Fruit fly (Drosophila melanogaster) whole organism, embryonic: ENCODE measurements around the gene bsk.
A peak's percentile ranks its signal among the peaks of the same experiment; 100 is the strongest.

ENCODE experiments used
- Bgb ChIP-seq: fragments of 200-800 bp; sonication (Bioruptor generic); IDR thresholded peaks from 2 replicates; pipeline ENCODE4 v1.3.6; 2022; ENCODE audit warnings: missing biosample characterization, missing genetic modification characterization; ENCODE audit not compliant: partially characterized antibody
- CG12219 ChIP-seq: fragments of 200-800 bp; sonication (Bioruptor generic); optimal IDR thresholded peaks from 3 replicates; lab custom pipeline; 2018; ENCODE audit warnings: missing biosample characterization, mild to moderate bottlenecking, missing genetic modification characterization
- CG13287 ChIP-seq: fragments of 200-800 bp; sonication (Bioruptor generic); IDR thresholded peaks from 2 replicates; pipeline ENCODE4 v1.3.6; 2022; ENCODE audit warnings: missing biosample characterization, missing genetic modification characterization; ENCODE audit not compliant: partially characterized antibody
- CG15479 ChIP-seq: fragments of 200-800 bp; sonication (Bioruptor generic); optimal IDR thresholded peaks from 3 replicates; lab custom pipeline; 2019; ENCODE audit warnings: missing biosample characterization, mild to moderate bottlenecking, missing genetic modification characterization, moderate library complexity
- CG3838 ChIP-seq: fragments of 200-800 bp; sonication (Bioruptor generic); optimal IDR thresholded peaks from 3 replicates; lab custom pipeline; 2016; ENCODE audit warnings: missing biosample characterization, missing genetic modification characterization
- CG4730 ChIP-seq: fragments of 200-800 bp; sonication (Bioruptor generic); IDR thresholded peaks from 2 replicates; pipeline ENCODE4 v1.3.6; 2022; ENCODE audit warnings: missing biosample characterization, missing genetic modification characterization
- CG7928 ChIP-seq: fragments of 200-800 bp; sonication (Bioruptor generic); optimal IDR thresholded peaks from 2 replicates; lab custom pipeline; 2017; ENCODE audit warnings: missing biosample characterization, mild to moderate bottlenecking, missing genetic modification characterization
- CG7963 ChIP-seq: fragments of 200-800 bp; sonication (Bioruptor generic); IDR thresholded peaks from 3 replicates; pipeline ENCODE4 v1.3.6; 2022; ENCODE audit warnings: missing biosample characterization, missing genetic modification characterization; ENCODE audit not compliant: partially characterized antibody
- CG8388 ChIP-seq: fragments of 200-800 bp; sonication (Bioruptor generic); optimal IDR thresholded peaks from 2 replicates; lab custom pipeline; 2019; ENCODE audit warnings: missing biosample characterization, mild to moderate bottlenecking, missing genetic modification characterization, moderate library complexity
- Drgx ChIP-seq: fragments of 200-800 bp; sonication (Bioruptor generic); IDR thresholded peaks from 2 replicates; pipeline ENCODE4 v1.3.6; 2022; ENCODE audit warnings: missing biosample characterization, missing genetic modification characterization
- HHEX ChIP-seq: fragments of 200-800 bp; sonication (Bioruptor generic); optimal IDR thresholded peaks from 3 replicates; lab custom pipeline; 2017; ENCODE audit warnings: missing biosample characterization, mild to moderate bottlenecking, missing genetic modification characterization, missing genetic modification reagents
- Kr ChIP-seq: fragments of 200-800 bp; sonication (Bioruptor generic); optimal IDR thresholded peaks from 2 replicates; lab custom pipeline; 2017; ENCODE audit warnings: missing biosample characterization, mild to moderate bottlenecking, missing genetic modification characterization
- Mes4 ChIP-seq: fragments of 200-800 bp; sonication (Bioruptor generic); optimal IDR thresholded peaks from 2 replicates; lab custom pipeline; 2016; ENCODE audit warnings: missing biosample characterization, missing genetic modification characterization
- NC2α ChIP-seq: fragments of 200-800 bp; sonication (Bioruptor generic); optimal IDR thresholded peaks from 2 replicates; lab custom pipeline; 2016; ENCODE audit warnings: missing biosample characterization, missing genetic modification characterization
- Oli ChIP-seq: fragments of 200-800 bp; sonication (Bioruptor generic); optimal IDR thresholded peaks from 2 replicates; lab custom pipeline; 2018; ENCODE audit warnings: missing biosample characterization, mild to moderate bottlenecking, missing genetic modification characterization, moderate library complexity
- Optix ChIP-seq: fragments of 200-800 bp; sonication (Bioruptor generic); IDR thresholded peaks from 3 replicates; pipeline ENCODE4 v1.3.6; 2022; ENCODE audit warnings: missing biosample characterization, missing genetic modification characterization
- ac ChIP-seq: fragments of 200-800 bp; sonication (Bioruptor generic); optimal IDR thresholded peaks from 3 replicates; lab custom pipeline; 2017; ENCODE audit warnings: missing biosample characterization, mild to moderate bottlenecking, missing genetic modification characterization
- cg ChIP-seq: fragments of 200-800 bp; sonication (Bioruptor generic); optimal IDR thresholded peaks from 3 replicates; lab custom pipeline; 2019; ENCODE audit warnings: missing biosample characterization, mild to moderate bottlenecking, missing genetic modification characterization, moderate library complexity
- crc ChIP-seq: fragments of 200-800 bp; sonication (Bioruptor generic); optimal IDR thresholded peaks from 2 replicates; lab custom pipeline; 2016; ENCODE audit warnings: missing biosample characterization, missing genetic modification characterization
- dati ChIP-seq: fragments of 200-800 bp; sonication (Bioruptor generic); IDR thresholded peaks from 2 replicates; pipeline ENCODE4 v1.3.6; 2022; ENCODE audit warnings: missing biosample characterization, missing genetic modification characterization
- eve ChIP-seq, 2 experiments: fragments of >200 bp; optimal IDR thresholded peaks; 2 replicates each; lab custom pipeline; 2017; ENCODE audit warnings: missing biosample characterization in 2 of 2, missing genetic modification characterization in 2 of 2
- ftz-f1 ChIP-seq: fragments of 200-800 bp; sonication (Bioruptor generic); optimal IDR thresholded peaks from 2 replicates; lab custom pipeline; 2016; ENCODE audit warnings: missing biosample characterization, missing genetic modification characterization
- fu2 ChIP-seq: fragments of 200-800 bp; sonication (Bioruptor generic); optimal IDR thresholded peaks from 2 replicates; lab custom pipeline; 2016; ENCODE audit warnings: missing biosample characterization, missing genetic modification characterization
- inv ChIP-seq: fragments of 200-800 bp; sonication (Bioruptor generic); IDR thresholded peaks from 2 replicates; pipeline ENCODE4 v1.3.6; 2022; ENCODE audit warnings: missing biosample characterization, missing genetic modification characterization; ENCODE audit not compliant: partially characterized antibody
- jing ChIP-seq: fragments of 200-800 bp; sonication (Bioruptor generic); optimal IDR thresholded peaks from 2 replicates; lab custom pipeline; 2018; ENCODE audit warnings: missing biosample characterization, mild to moderate bottlenecking, missing genetic modification characterization
- lab ChIP-seq: fragments of 200-800 bp; sonication (Bioruptor generic); optimal IDR thresholded peaks from 3 replicates; lab custom pipeline; 2017; ENCODE audit warnings: missing biosample characterization, missing genetic modification characterization, mild to moderate bottlenecking, moderate library complexity, missing genetic modification reagents
- lola ChIP-seq, 3 experiments: fragments of >200 bp in 2 of 3; fragments of 200-800 bp in 1 of 3; sonication (Bioruptor generic) in 1 of 3; optimal IDR thresholded peaks; 2 replicates each; lab custom pipeline; 2017 to 2019; ENCODE audit warnings: missing biosample characterization in 3 of 3, missing genetic modification characterization in 3 of 3, mild to moderate bottlenecking in 1 of 3, moderate library complexity in 1 of 3
- lov ChIP-seq, 2 experiments: fragments of 200-800 bp in 1 of 2; fragments of >200 bp in 1 of 2; sonication (Bioruptor generic) in 1 of 2; IDR thresholded peaks in 1 of 2; optimal IDR thresholded peaks in 1 of 2; 2 replicates in 1 of 2; 3 replicates in 1 of 2; pipeline versions ENCODE4 v1.3.6 to Lab custom; 2017 to 2022; ENCODE audit warnings: missing biosample characterization in 1 of 2, missing genetic modification characterization in 1 of 2
- pan ChIP-seq, 4 experiments: fragments of >200 bp in 3 of 4; fragments of 200-800 bp in 1 of 4; sonication (Bioruptor generic) in 1 of 4; optimal IDR thresholded peaks in 3 of 4; IDR thresholded peaks in 1 of 4; 2 replicates each; pipeline versions ENCODE4 v1.3.6 to Lab custom; 2017 to 2022; ENCODE audit warnings: missing biosample characterization in 2 of 4, missing genetic modification characterization in 2 of 4, mixed read lengths in 1 of 4
- pros ChIP-seq: fragments of 200-800 bp; sonication (Bioruptor generic); optimal IDR thresholded peaks from 3 replicates; lab custom pipeline; 2019; ENCODE audit warnings: missing biosample characterization, mild to moderate bottlenecking, missing genetic modification characterization, moderate library complexity
- rib ChIP-seq: fragments of 200-800 bp; sonication (Bioruptor generic); IDR thresholded peaks from 2 replicates; pipeline ENCODE4 v1.3.6; 2022; ENCODE audit warnings: missing biosample characterization, missing genetic modification characterization
- sd ChIP-seq: fragments of 200-800 bp; sonication (Bioruptor generic); optimal IDR thresholded peaks from 3 replicates; lab custom pipeline; 2018; ENCODE audit warnings: missing biosample characterization, mild to moderate bottlenecking, missing genetic modification characterization, moderate library complexity
- sens ChIP-seq: fragments of 200-800 bp; sonication (Bioruptor generic); peaks from one replicate; lab custom pipeline; 2016; ENCODE audit warnings: missing biosample characterization, missing genetic modification characterization
- stwl ChIP-seq: fragments of 200-800 bp; sonication (Bioruptor generic); optimal IDR thresholded peaks from 3 replicates; lab custom pipeline; 2018; ENCODE audit warnings: missing biosample characterization, mild to moderate bottlenecking, missing genetic modification characterization, moderate library complexity
- twi ChIP-seq: fragments of 200-800 bp; optimal IDR thresholded peaks from 2 replicates; lab custom pipeline; 2019; ENCODE audit warnings: missing biosample characterization, mild to moderate bottlenecking, missing genetic modification characterization, moderate library complexity
- zfh1 ChIP-seq: fragments of 200-800 bp; sonication (Bioruptor generic); IDR thresholded peaks from 3 replicates; pipeline ENCODE4 v1.3.6; 2022; ENCODE audit warnings: missing biosample characterization, missing genetic modification characterization

Gene bsk

DNA sequence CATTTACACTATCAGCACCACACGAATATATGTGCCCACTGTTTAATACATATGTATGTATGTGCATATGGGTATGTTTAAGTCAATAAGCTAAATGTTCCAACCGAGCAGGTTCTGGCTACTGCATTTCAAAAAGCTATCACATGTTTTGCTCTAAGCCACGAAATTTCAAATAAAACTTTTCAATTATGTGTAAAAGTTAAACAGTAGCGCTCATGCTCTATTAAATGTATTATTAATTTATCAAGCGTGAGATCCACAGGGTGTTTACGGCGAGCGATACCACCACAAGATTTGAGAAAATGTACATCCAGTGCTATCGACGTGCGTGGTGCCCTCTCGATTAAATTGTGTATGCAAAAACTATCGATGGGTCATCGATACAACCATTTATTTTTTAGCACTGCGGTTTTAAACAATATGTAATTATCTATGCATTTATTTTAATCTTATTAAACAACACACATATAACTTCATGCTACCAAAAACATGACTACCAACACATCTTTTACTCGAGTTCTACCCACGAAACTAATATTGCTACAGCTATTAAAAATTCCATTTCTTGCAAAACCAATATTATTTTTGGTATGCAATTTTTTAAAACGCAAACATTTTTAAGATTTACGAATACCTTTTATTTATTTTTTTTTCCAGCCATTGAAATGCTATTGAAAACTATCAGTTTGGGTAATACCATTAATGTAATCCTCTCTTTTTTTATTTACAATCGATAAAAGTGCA is 10.6 kb upstream of the bsk start, which contains the start of gene Pten (continued):
- TF ChIP-seq NC2α (GFP tag; lab: Kevin White, UChicago) (peak; percentile 31), fu2 (GFP tag; lab: Kevin White, UChicago) (peak; percentile 61), inv (peak; percentile 83), twi (tag; lab: Kevin White, UChicago) (no peak), Bgb (peak; percentile 91), Optix (GFP tag; lab: Robert Waterston, UW) (no peak), CG4730 (GFP tag; lab: Robert Waterston, UW) (no peak), CG7928 (peak; percentile 4), CG12219 (GFP tag; lab: Kevin White, UChicago) (peak; percentile 27)
- TF ChIP-seq, all 482 proteins: peak for 268

DNA sequence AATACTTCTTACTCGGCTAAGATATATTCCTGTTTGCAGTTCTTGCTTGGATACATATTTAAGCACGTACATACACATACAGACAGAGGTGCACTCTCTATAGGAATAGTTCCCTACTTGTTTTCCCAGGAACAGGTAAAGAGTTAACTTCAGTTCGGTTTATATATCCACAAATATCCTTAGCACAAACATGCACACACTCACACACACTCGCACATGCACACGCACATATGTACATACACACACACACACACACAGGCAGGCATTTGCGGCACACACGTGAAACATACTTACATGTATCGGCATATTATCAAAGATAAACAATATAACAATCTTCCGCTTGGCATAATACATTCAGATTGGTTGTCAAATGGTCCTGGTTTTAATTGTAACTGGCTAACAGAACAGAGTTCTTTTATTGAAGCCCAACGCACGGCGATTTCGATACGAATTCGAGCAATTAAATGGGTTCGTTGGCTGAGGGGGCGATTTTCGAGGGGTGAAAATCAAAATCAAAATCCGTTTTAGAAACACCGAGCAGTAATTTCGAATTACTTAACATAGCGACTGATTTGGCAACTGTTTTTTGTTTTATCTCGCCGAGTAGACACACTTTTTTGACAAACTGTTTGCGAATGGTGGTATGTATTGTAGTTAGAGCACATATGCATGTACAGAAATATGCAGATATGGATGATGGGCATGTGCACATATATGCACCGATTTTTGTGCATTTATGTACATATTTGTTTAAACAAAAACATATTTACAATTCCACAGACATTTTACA is 9.9 kb upstream of the bsk start:
- peak; percentile 80 for TF ChIP-seq lov (optimal IDR thresholded peaks at IDR 0.05; lab: Kevin White, UChicago)
- no peak for TF ChIP-seq lov (GFP tag; IDR thresholded peaks at IDR 0.05; lab: Robert Waterston, UW)
- TF ChIP-seq pros = no peak
- no peak for TF ChIP-seq CG3838 (GFP tag; lab: Kevin White, UChicago)
- TF ChIP-seq Kr (GFP tag; lab: Kevin White, UChicago) = peak; percentile 68
- TF ChIP-seq zfh1 (GFP tag; lab: Robert Waterston, UW) = peak; percentile 13; the same call in 1 of the 3 replicates
- no peak for TF ChIP-seq jing
- TF ChIP-seq CG7963 (GFP tag; lab: Robert Waterston, UW) = no peak
- TF ChIP-seq ftz-f1 = no peak
- TF ChIP-seq rib = no peak
- TF ChIP-seq sd = no peak
- TF ChIP-seq CG8388 (GFP tag; lab: Kevin White, UChicago) = peak; percentile 99
- no peak for TF ChIP-seq CG13287 (GFP tag; lab: Robert Waterston, UW)
- TF ChIP-seq crc = no peak
- TF ChIP-seq CG15479 (GFP tag; lab: Kevin White, UChicago) = peak; percentile 47
- TF ChIP-seq eve (GFP tag; optimal IDR thresholded peaks at IDR 0.05; lab: Kevin White, UChicago) = peak in 1 of 2 experiments; percentile 36
- TF ChIP-seq HHEX = no peak
- TF ChIP-seq pan (optimal IDR thresholded peaks at IDR 0.05; lab: Kevin White, UChicago) = no peak
- TF ChIP-seq pan (GFP tag; optimal IDR thresholded peaks at IDR 0.05 in 1 of 2, IDR thresholded peaks at IDR 0.05 in 1 of 2) = peak in 1 of 2 experiments; percentile 48
- peak; percentile 91 for TF ChIP-seq cg (GFP tag; lab: Kevin White, UChicago)
- no peak for TF ChIP-seq lab (GFP tag; lab: Kevin White, UChicago)
- TF ChIP-seq ac = no peak
- no peak for TF ChIP-seq stwl (tag; lab: Kevin White, UChicago)
- TF ChIP-seq Drgx (GFP tag; lab: Robert Waterston, UW) = 0 out of 2 replicates have a peak, but pooled peaks have one; percentile 27
- TF ChIP-seq lola (GFP tag; optimal IDR thresholded peaks at IDR 0.05; lab: Kevin White, UChicago) = peak in 1 of 3 experiments; percentile 44
- TF ChIP-seq dati = no peak
- no peak for TF ChIP-seq Mes4 (GFP tag; lab: Kevin White, UChicago)
- peak; percentile 49 for TF ChIP-seq sens (GFP tag; lab: Kevin White, UChicago)
- no peak for TF ChIP-seq Oli (tag; lab: Kevin White, UChicago)
